Worm (Caenorhabditis elegans): ENCODE data around the gene spr-3.

The spr-3 gene

DNA sequence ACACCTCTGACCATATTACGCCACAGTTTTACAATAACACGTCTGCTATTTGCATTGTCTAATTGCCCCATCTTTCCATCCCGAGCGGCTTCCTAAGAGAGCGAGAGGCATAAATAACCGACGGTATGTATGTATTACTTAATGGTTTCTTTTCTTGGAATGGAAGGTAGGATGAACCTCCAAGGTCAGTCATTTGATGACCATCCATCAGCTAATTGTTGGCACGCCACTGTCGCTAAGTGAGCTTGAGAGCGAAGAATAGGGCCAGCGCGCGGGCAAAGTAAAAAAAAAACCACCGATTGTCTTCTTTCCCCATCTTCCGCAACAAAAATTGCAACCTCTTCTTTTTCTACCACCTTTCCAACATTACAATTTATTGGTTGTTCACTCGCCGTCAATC lies 42.1 kb downstream of the spr-3 start:
- TF ChIP-seq nhr-25 (tag; optimal IDR thresholded peaks at IDR 0.05) (peak; percentile 34), nhr-10 (tag; optimal IDR thresholded peaks at IDR 0.05) (no peak), zag-1 (tag; optimal IDR thresholded peaks at IDR 0.05) (no peak), peb-1 (tag; optimal IDR thresholded peaks at IDR 0.05) (no peak), nhr-21 (tag; optimal IDR thresholded peaks at IDR 0.05) (no peak), sem-4 (tag; optimal IDR thresholded peaks at IDR 0.05) (peak; percentile 20)

DNA sequence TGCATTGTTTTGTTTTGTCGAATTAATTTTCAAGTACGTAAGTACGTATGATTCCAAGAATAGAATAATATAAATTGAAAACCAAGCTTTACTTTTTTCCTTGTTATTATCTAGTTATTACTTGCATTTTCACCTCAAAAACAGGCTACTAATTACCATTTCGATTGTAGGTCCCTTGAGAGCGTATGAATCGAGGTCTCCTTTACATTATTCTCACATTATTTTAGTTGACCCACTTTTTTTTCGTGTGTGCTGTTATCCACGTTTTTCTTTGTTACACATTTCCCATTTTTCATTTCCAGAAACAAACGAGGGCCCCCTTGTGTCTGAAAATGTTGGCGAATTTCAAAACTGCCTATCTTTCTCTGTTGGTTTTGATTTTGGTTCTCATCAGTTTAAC lies 48.0 kb downstream of the spr-3 start, which contains the start of gene C05E11.6:
Gene C05E11.6, plus strand, starts transcription at position 301 of the 400 bp plus-strand sequence.
- no peak for TF ChIP-seq R02D3.7 (tag; optimal IDR thresholded peaks at IDR 0.05)
- TF ChIP-seq sma-3 (GFP tag; optimal IDR thresholded peaks at IDR 0.05) = no peak
- no peak for TF ChIP-seq nhr-21 (tag; optimal IDR thresholded peaks at IDR 0.05)
- no peak for TF ChIP-seq nhr-25 (tag; optimal IDR thresholded peaks at IDR 0.05)
- TF ChIP-seq ZK546.5 (tag; optimal IDR thresholded peaks at IDR 0.05) = no peak
- no peak for TF ChIP-seq unc-62 (GFP tag; optimal IDR thresholded peaks at IDR 0.05)
- TF ChIP-seq peb-1 (tag; optimal IDR thresholded peaks at IDR 0.05) = no peak
- TF ChIP-seq lin-39 (tag; optimal IDR thresholded peaks at IDR 0.05) = no peak
- no peak for TF ChIP-seq nhr-23 (tag; optimal IDR thresholded peaks at IDR 0.05)

DNA sequence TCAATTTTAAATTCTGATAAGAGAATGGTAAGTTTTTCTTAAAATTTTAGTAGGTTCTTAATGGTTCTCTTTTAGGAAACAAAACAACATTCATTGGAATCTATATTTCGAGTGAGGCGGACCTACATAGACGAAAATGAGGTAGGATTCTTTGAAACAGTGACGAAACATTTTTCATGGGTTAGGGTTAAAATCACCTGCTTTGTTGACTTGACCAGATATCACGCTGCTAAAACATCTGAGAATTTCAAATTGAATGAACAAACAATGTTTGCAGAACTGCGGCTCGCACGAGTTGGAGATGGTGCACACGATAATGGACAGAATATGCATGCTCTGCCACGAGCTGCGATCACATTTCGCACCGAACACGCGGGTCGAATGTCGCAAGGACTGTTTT lies 48.4 kb downstream of the spr-3 start:
- TF ChIP-seq elt-1 (tag; optimal IDR thresholded peaks at IDR 0.05) (no peak), nhr-77 (tag; optimal IDR thresholded peaks at IDR 0.05) (no peak), F13H6.1 (tag; optimal IDR thresholded peaks at IDR 0.05) (no peak), crh-2 (tag; optimal IDR thresholded peaks at IDR 0.05) (no peak), dmd-4 (tag; optimal IDR thresholded peaks at IDR 0.05) (no peak), sma-3 (GFP tag; optimal IDR thresholded peaks at IDR 0.05) (no peak)

DNA sequence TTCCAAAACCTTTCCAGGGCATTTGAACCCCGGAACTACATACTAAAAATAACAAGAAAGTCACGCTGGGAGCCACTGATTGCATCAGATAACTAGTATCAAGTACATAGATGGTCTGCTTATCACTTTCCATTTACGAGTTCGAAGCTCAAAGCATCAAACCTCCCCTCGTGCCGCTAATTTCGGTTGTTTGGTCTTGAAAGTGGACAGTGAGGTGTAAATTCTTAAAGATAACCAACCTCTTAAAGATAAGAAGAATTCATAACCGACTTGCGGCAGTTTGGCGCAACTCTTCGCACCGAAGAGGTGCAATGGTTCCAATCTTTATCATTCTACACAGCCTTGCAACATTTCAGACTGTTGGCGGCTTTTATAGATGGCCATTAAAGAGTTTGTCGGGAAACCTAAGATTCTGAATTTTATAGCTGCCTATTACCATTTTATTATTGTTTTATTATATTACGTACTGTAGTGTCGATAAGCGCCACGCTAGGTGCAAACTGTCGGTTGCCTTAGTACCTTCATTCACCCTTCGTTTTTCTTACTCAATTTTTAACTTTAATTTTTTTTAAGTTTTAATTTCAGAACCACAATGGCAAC lies 50.9 kb downstream of the spr-3 start, which contains the start of gene amt-4:
Gene amt-4, plus strand, starts transcription at position 586 of the 600 bp plus-strand sequence.
- TF ChIP-seq ceh-16 (tag; optimal IDR thresholded peaks at IDR 0.05) (no peak), peb-1 (tag; optimal IDR thresholded peaks at IDR 0.05) (no peak), gmeb-1 (tag; optimal IDR thresholded peaks at IDR 0.05) (peak; percentile 42), unc-55 (GFP tag; optimal IDR thresholded peaks at IDR 0.05) (no peak), mdl-1 (tag; optimal IDR thresholded peaks at IDR 0.05) (peak in 1 of 2 experiments; percentile 56), C34F6.9 (tag; optimal IDR thresholded peaks at IDR 0.05) (no peak), nhr-12 (tag; optimal IDR thresholded peaks at IDR 0.05) (no peak), sma-9 (GFP tag; optimal IDR thresholded peaks at IDR 0.05) (peak; percentile 82), sma-9 (tag; optimal IDR thresholded peaks at IDR 0.05) (no peak), nhr-129 (tag; optimal IDR thresholded peaks at IDR 0.05) (peak; percentile 79), nhr-6 (tag; optimal IDR thresholded peaks at IDR 0.05) (no peak), fos-1 (tag; optimal IDR thresholded peaks at IDR 0.05) (peak; percentile 80), ztf-1 (GFP tag; conservative IDR thresholded peaks at IDR 0.05) (no peak), dmd-4 (tag; optimal IDR thresholded peaks at IDR 0.05) (no peak), ztf-11 (tag; optimal IDR thresholded peaks at IDR 0.05) (no peak), unc-62 (GFP tag; optimal IDR thresholded peaks at IDR 0.05) (no peak), crh-2 (tag; optimal IDR thresholded peaks at IDR 0.05) (peak; percentile 45), aly-2 (tag; optimal IDR thresholded peaks at IDR 0.05) (no peak), blmp-1 (tag; optimal IDR thresholded peaks at IDR 0.05; ENCODE audit: insufficient read depth) (no peak), zag-1 (tag; optimal IDR thresholded peaks at IDR 0.05) (no peak), lin-11 (tag; optimal IDR thresholded peaks at IDR 0.05) (no peak), unc-39 (tag; optimal IDR thresholded peaks at IDR 0.05) (no peak), sem-4 (tag; optimal IDR thresholded peaks at IDR 0.05) (no peak), mbf-1 (tag; optimal IDR thresholded peaks at IDR 0.05) (no peak), F13H6.1 (tag; optimal IDR thresholded peaks at IDR 0.05) (peak; percentile 50), nhr-77 (tag; optimal IDR thresholded peaks at IDR 0.05) (no peak), lin-39 (tag; optimal IDR thresholded peaks at IDR 0.05) (no peak)
